Worm (Caenorhabditis elegans) whole organism, L1 larva: Measurements from ENCODE around the gene dcn-1.

Experiments
- C34B4.2 ChIP-seq: sonication (generic microtip); optimal IDR thresholded peaks from 2 replicates; lab custom pipeline; 2017; ENCODE audit warnings: mild to moderate bottlenecking, missing genetic modification characterization, missing compliant biosample characterization
- F16B12.6 ChIP-seq: fragments of 150-350 bp; optimal IDR thresholded peaks from 2 replicates; lab custom pipeline; 2014; ENCODE audit warnings: missing biosample characterization, missing genetic modification characterization
- aha-1 ChIP-seq: fragments of 150-350 bp; optimal IDR thresholded peaks from 2 replicates; lab custom pipeline; 2014; ENCODE audit warnings: missing biosample characterization, missing genetic modification characterization
- alr-1 ChIP-seq: fragments of 200-800 bp; sonication (Bioruptor generic); optimal IDR thresholded peaks from 2 replicates; lab custom pipeline; 2018; ENCODE audit warnings: borderline replicate concordance, mild to moderate bottlenecking, missing genetic modification characterization, missing compliant biosample characterization
- aly-2 ChIP-seq: fragments of 150-350 bp; optimal IDR thresholded peaks from 2 replicates; lab custom pipeline; 2014; ENCODE audit warnings: missing biosample characterization, missing genetic modification characterization
- ama-1 ChIP-seq: fragments of 150-350 bp; optimal IDR thresholded peaks from 2 replicates; lab custom pipeline; 2014
- blmp-1 ChIP-seq: fragments of 150-350 bp; optimal IDR thresholded peaks from 2 replicates; lab custom pipeline; 2014; ENCODE audit warnings: missing biosample characterization, missing genetic modification characterization
- ceh-63 ChIP-seq: fragments of 200-800 bp; sonication (Bioruptor generic); optimal IDR thresholded peaks from 2 replicates; lab custom pipeline; 2018; ENCODE audit warnings: mild to moderate bottlenecking, missing genetic modification characterization, missing compliant biosample characterization
- ceh-8 ChIP-seq: fragments of 200-800 bp; sonication (Bioruptor generic); optimal IDR thresholded peaks from 2 replicates; lab custom pipeline; 2018; ENCODE audit warnings: mild to moderate bottlenecking, missing genetic modification characterization, moderate library complexity, missing compliant biosample characterization
- ceh-82 ChIP-seq, 3 experiments: fragments of 150-350 bp in 1 of 3; sonication (generic microtip) in 2 of 3; optimal IDR thresholded peaks; 2 replicates each; lab custom pipeline; 2014 to 2017; ENCODE audit warnings: missing biosample characterization in 3 of 3, missing genetic modification characterization in 3 of 3
- ces-1 ChIP-seq: fragments of 150-350 bp; optimal IDR thresholded peaks from 2 replicates; lab custom pipeline; 2014; ENCODE audit warnings: missing biosample characterization, missing genetic modification reagents, missing genetic modification characterization
- dpl-1 ChIP-seq, 3 experiments: fragments of 150-350 bp in 2 of 3; sonication (generic microtip) in 1 of 3; optimal IDR thresholded peaks; 2 replicates each; lab custom pipeline; 2014 to 2017; ENCODE audit warnings: missing biosample characterization in 3 of 3, missing genetic modification characterization in 3 of 3, missing genetic modification reagents in 3 of 3
- efl-1 ChIP-seq, 4 experiments: fragments of 150-350 bp; optimal IDR thresholded peaks in 3 of 4; peaks in 1 of 4; 1 replicate in 1 of 4; 2 replicates in 3 of 4; lab custom pipeline; 2014; ENCODE audit warnings: missing biosample characterization in 2 of 4, missing genetic modification characterization in 2 of 4, missing genetic modification reagents in 2 of 4
- egl-13 ChIP-seq: sonication (generic microtip); optimal IDR thresholded peaks from 2 replicates; lab custom pipeline; 2016; ENCODE audit warnings: missing genotype, missing genetic modification reagents, missing genetic modification characterization, missing compliant biosample characterization
- egl-27 ChIP-seq, 2 experiments: fragments of 150-350 bp in 1 of 2; sonication (generic microtip); optimal IDR thresholded peaks; 3 replicates each; lab custom pipeline; 2017 to 2018; ENCODE audit warnings: missing biosample characterization in 2 of 2, missing genetic modification characterization in 2 of 2, missing genetic modification reagents in 2 of 2
- elt-2 ChIP-seq: sonication (generic microtip); optimal IDR thresholded peaks from 2 replicates; lab custom pipeline; 2016; ENCODE audit warnings: missing genetic modification characterization, mild to moderate bottlenecking, inconsistent platforms, missing compliant biosample characterization, missing genetic modification reagents
- ets-5 ChIP-seq: fragments of 200-800 bp; sonication (Bioruptor generic); IDR thresholded peaks from 2 replicates; pipeline ENCODE4 v1.3.6; 2022; ENCODE audit warnings: missing genetic modification characterization, missing compliant biosample characterization
- fkh-4 ChIP-seq: sonication (generic microtip); optimal IDR thresholded peaks from 2 replicates; lab custom pipeline; 2016; ENCODE audit warnings: missing compliant biosample characterization, missing genetic modification characterization, borderline replicate concordance
- fkh-8 ChIP-seq: sonication (generic microtip); optimal IDR thresholded peaks from 2 replicates; lab custom pipeline; 2016; ENCODE audit warnings: mild to moderate bottlenecking, missing genetic modification characterization, missing compliant biosample characterization
- fos-1 ChIP-seq: fragments of 150-350 bp; optimal IDR thresholded peaks from 2 replicates; lab custom pipeline; 2014; ENCODE audit warnings: missing biosample characterization, missing genetic modification characterization
- hlh-4 ChIP-seq: sonication (generic microtip); optimal IDR thresholded peaks from 2 replicates; lab custom pipeline; 2016; ENCODE audit warnings: mild to moderate bottlenecking, missing genetic modification characterization, missing compliant biosample characterization
- isw-1 ChIP-seq: fragments of 200-800 bp; sonication (Bioruptor generic); IDR thresholded peaks from 2 replicates; pipeline ENCODE4 v1.3.6; 2022; ENCODE audit warnings: missing genetic modification characterization, missing compliant biosample characterization
- lin-13 ChIP-seq: fragments of 150-350 bp; optimal IDR thresholded peaks from 2 replicates; lab custom pipeline; 2014; ENCODE audit warnings: missing biosample characterization, missing genetic modification reagents, missing genetic modification characterization
- lin-15B ChIP-seq: fragments of 150-350 bp; sonication (generic microtip); optimal IDR thresholded peaks from 3 replicates; lab custom pipeline; 2014; ENCODE audit warnings: missing biosample characterization, missing genetic modification characterization
- lin-35 ChIP-seq, 2 experiments: fragments of 150-350 bp; optimal IDR thresholded peaks; 2 replicates each; lab custom pipeline; 2014; ENCODE audit warnings: missing biosample characterization in 2 of 2, missing genetic modification characterization in 2 of 2, missing genetic modification reagents in 2 of 2
- lin-39 ChIP-seq: fragments of 150-350 bp; optimal IDR thresholded peaks from 2 replicates; lab custom pipeline; 2014; ENCODE audit warnings: missing biosample characterization, missing genetic modification reagents, missing genetic modification characterization
- lir-3 ChIP-seq: sonication (generic microtip); optimal IDR thresholded peaks from 2 replicates; lab custom pipeline; 2016; ENCODE audit warnings: mild to moderate bottlenecking, missing genetic modification characterization, moderate library complexity, missing compliant biosample characterization; ENCODE audit not compliant: poor library complexity
- lsy-2 ChIP-seq, 2 experiments: fragments of 150-350 bp; optimal IDR thresholded peaks; 2 replicates each; lab custom pipeline; 2014; ENCODE audit warnings: missing biosample characterization in 2 of 2, missing genetic modification characterization in 2 of 2
- mep-1 ChIP-seq: fragments of 150-350 bp; optimal IDR thresholded peaks from 2 replicates; lab custom pipeline; 2014; ENCODE audit warnings: missing biosample characterization, missing genetic modification characterization
- nhr-12 ChIP-seq: sonication (generic microtip); optimal IDR thresholded peaks from 2 replicates; lab custom pipeline; 2017; ENCODE audit warnings: missing biosample characterization, missing genetic modification characterization
- nhr-19 ChIP-seq: fragments of 200-800 bp; sonication (Bioruptor generic); conservative IDR thresholded peaks from 2 replicates; pipeline ENCODE4 v1.3.6; 2022; ENCODE audit warnings: missing genetic modification characterization, missing compliant biosample characterization
- nhr-20 ChIP-seq: sonication (generic microtip); optimal IDR thresholded peaks from 2 replicates; lab custom pipeline; 2016; ENCODE audit warnings: mild to moderate bottlenecking, missing genetic modification characterization, missing compliant biosample characterization
- nhr-28 ChIP-seq: fragments of 150-350 bp; optimal IDR thresholded peaks from 2 replicates; lab custom pipeline; 2014; ENCODE audit warnings: missing biosample characterization, missing genetic modification characterization
- nhr-77 ChIP-seq: fragments of 150-350 bp; optimal IDR thresholded peaks from 2 replicates; lab custom pipeline; 2014; ENCODE audit warnings: missing biosample characterization, missing genetic modification characterization
- nhr-84 ChIP-seq: sonication (generic microtip); optimal IDR thresholded peaks from 2 replicates; lab custom pipeline; 2017; ENCODE audit warnings: missing biosample characterization, missing genetic modification characterization
- nhr-85 ChIP-seq: sonication (generic microtip); peaks from one replicate; lab custom pipeline; 2016; ENCODE audit warnings: missing genetic modification characterization, inconsistent platforms, missing compliant biosample characterization
- nhr-90 ChIP-seq: sonication (generic microtip); optimal IDR thresholded peaks from 2 replicates; lab custom pipeline; 2016; ENCODE audit warnings: mild to moderate bottlenecking, missing genetic modification characterization, missing compliant biosample characterization; ENCODE audit not compliant: poor library complexity
- pax-3 ChIP-seq: fragments of 200-800 bp; sonication (Bioruptor generic); optimal IDR thresholded peaks from 2 replicates; lab custom pipeline; 2018; ENCODE audit warnings: mild to moderate bottlenecking, missing genetic modification characterization, moderate library complexity, missing compliant biosample characterization
- pqm-1 ChIP-seq: sonication (generic microtip); optimal IDR thresholded peaks from 3 replicates; lab custom pipeline; 2017; ENCODE audit warnings: missing biosample characterization, missing genetic modification characterization
- sox-4 ChIP-seq: sonication (generic microtip); optimal IDR thresholded peaks from 2 replicates; lab custom pipeline; 2016; ENCODE audit warnings: missing genetic modification characterization, missing compliant biosample characterization
- sup-37 ChIP-seq: fragments of 200-800 bp; sonication (Bioruptor generic); optimal IDR thresholded peaks from 2 replicates; lab custom pipeline; 2018; ENCODE audit warnings: mild to moderate bottlenecking, missing genetic modification characterization, missing compliant biosample characterization
- swsn-7 ChIP-seq: sonication (generic microtip); optimal IDR thresholded peaks from 2 replicates; lab custom pipeline; 2016; ENCODE audit warnings: missing genetic modification characterization, missing compliant biosample characterization
- tbx-2 ChIP-seq: sonication (generic microtip); optimal IDR thresholded peaks from 2 replicates; lab custom pipeline; 2016; ENCODE audit warnings: missing genetic modification characterization, missing compliant biosample characterization
- unc-62 ChIP-seq: fragments of 150-350 bp; optimal IDR thresholded peaks from 2 replicates; lab custom pipeline; 2014; ENCODE audit warnings: missing biosample characterization, missing genetic modification reagents, missing genetic modification characterization
- vab-15 ChIP-seq: sonication (generic microtip); optimal IDR thresholded peaks from 2 replicates; lab custom pipeline; 2017; ENCODE audit warnings: missing genotype, mild to moderate bottlenecking, missing genetic modification characterization, missing compliant biosample characterization
- xbp-1 ChIP-seq: sonication (generic microtip); optimal IDR thresholded peaks from 2 replicates; lab custom pipeline; 2016; ENCODE audit warnings: missing genetic modification characterization, missing compliant biosample characterization
- zag-1 ChIP-seq: fragments of 150-350 bp; optimal IDR thresholded peaks from 2 replicates; lab custom pipeline; 2014; ENCODE audit warnings: missing biosample characterization, missing genetic modification characterization
- zip-4 ChIP-seq: fragments of 200-800 bp; sonication (Bioruptor generic); optimal IDR thresholded peaks from 2 replicates; lab custom pipeline; 2018; ENCODE audit warnings: mild to moderate bottlenecking, missing genetic modification characterization, moderate library complexity, missing compliant biosample characterization
- ztf-11 ChIP-seq, 2 experiments: sonication (generic microtip); optimal IDR thresholded peaks; 2 replicates each; lab custom pipeline; 2016 to 2017; ENCODE audit warnings: missing genetic modification characterization in 2 of 2, missing biosample characterization in 1 of 2, missing compliant biosample characterization in 1 of 2
- ztf-4 ChIP-seq: fragments of 150-350 bp; optimal IDR thresholded peaks from 2 replicates; lab custom pipeline; 2014; ENCODE audit warnings: missing biosample characterization, missing genetic modification characterization

The dcn-1 gene

ce11 chrIII:4280215-4281173, 33.2 kb upstream of the dcn-1 start, which contains the start of gene sup-26 (continued):
- TF ChIP-seq nhr-90 (tag; lab: Kevin White, UChicago) (no peak), vab-15 (tag; lab: Kevin White, UChicago) (no peak), blmp-1 (peak; percentile 87), ceh-8 (GFP tag; lab: Kevin White, UChicago) (no peak), zag-1 (tag; lab: Kevin White, UChicago) (no peak), ama-1 (lab: Kevin White, UChicago) (no peak), fos-1 (tag; lab: Kevin White, UChicago) (no peak), dpl-1 (GFP tag; optimal IDR thresholded peaks at IDR 0.05; lab: Kevin White, UChicago) (no peak), unc-62 (no peak), sup-37 (GFP tag; lab: Kevin White, UChicago) (peak; percentile 19), swsn-7 (tag; lab: Kevin White, UChicago) (peak; percentile 49), aha-1 (tag; lab: Kevin White, UChicago) (no peak), nhr-12 (tag; lab: Kevin White, UChicago) (no peak), efl-1 (optimal IDR thresholded peaks at IDR 0.05; lab: Kevin White, UChicago) (no peak), efl-1 (GFP tag; optimal IDR thresholded peaks at IDR 0.05 in 1 of 2; lab: Kevin White, UChicago) (peak in 1 of 2 experiments; percentile 91), lsy-2 (tag; optimal IDR thresholded peaks at IDR 0.05; lab: Kevin White, UChicago) (peak in 1 of 2 experiments; percentile 36), nhr-84 (tag; lab: Kevin White, UChicago) (no peak), aly-2 (tag; lab: Kevin White, UChicago) (no peak), hlh-4 (tag; lab: Kevin White, UChicago) (no peak), F16B12.6 (tag; lab: Kevin White, UChicago) (no peak), nhr-77 (tag; lab: Kevin White, UChicago) (no peak), ces-1 (GFP tag; lab: Kevin White, UChicago) (no peak), ztf-4 (tag; lab: Kevin White, UChicago) (no peak), isw-1 (GFP tag; lab: Robert Waterston, UW) (no peak), mep-1 (tag; lab: Kevin White, UChicago) (peak; percentile 30), fkh-4 (tag; lab: Kevin White, UChicago) (no peak), lir-3 (tag; lab: Kevin White, UChicago) (no peak), elt-2 (no peak), lin-35 (GFP tag; optimal IDR thresholded peaks at IDR 0.05; lab: Kevin White, UChicago) (peak in 1 of 2 experiments; percentile 45), egl-27 (tag; optimal IDR thresholded peaks at IDR 0.05; lab: Kevin White, UChicago) (no peak), zip-4 (GFP tag; lab: Kevin White, UChicago) (peak; percentile 13), nhr-19 (0 out of 2 replicates have a peak, but pooled peaks have one; percentile 4), tbx-2 (tag; lab: Kevin White, UChicago) (peak; percentile 40), fkh-8 (tag; lab: Kevin White, UChicago) (no peak), pax-3 (tag; lab: Kevin White, UChicago) (no peak), nhr-20 (tag; lab: Kevin White, UChicago) (peak; percentile 24), ceh-82 (tag; optimal IDR thresholded peaks at IDR 0.05; lab: Kevin White, UChicago) (peak in 1 of 3 experiments; percentile 3), C34B4.2 (tag; lab: Kevin White, UChicago) (no peak), ets-5 (GFP tag; lab: Robert Waterston, UW) (no peak), ceh-63 (GFP tag; lab: Kevin White, UChicago) (no peak), pqm-1 (tag; lab: Kevin White, UChicago) (no peak), sox-4 (tag; lab: Kevin White, UChicago) (peak; percentile 0), lin-15B (tag; lab: Kevin White, UChicago) (no peak), lin-13 (GFP tag; lab: Kevin White, UChicago) (peak; percentile 23), lin-39 (tag; lab: Kevin White, UChicago) (no peak), xbp-1 (tag; lab: Kevin White, UChicago) (peak; percentile 17), nhr-85 (peak; percentile 90), nhr-28 (tag; lab: Kevin White, UChicago) (no peak), alr-1 (tag; lab: Kevin White, UChicago) (no peak), egl-13 (no peak), ztf-11 (tag; optimal IDR thresholded peaks at IDR 0.05; lab: Kevin White, UChicago) (peak in 1 of 2 experiments; percentile 62)
